Fruit fly (Drosophila melanogaster) whole organism, prepupa: Measurements from ENCODE around the gene CG10035.

ENCODE experiments used
- Blimp-1 ChIP-seq: fragments of 200-800 bp; sonication (Bioruptor generic); optimal IDR thresholded peaks from 3 replicates; lab custom pipeline; 2017; ENCODE audit warnings: missing biosample characterization, missing genetic modification characterization, mild to moderate bottlenecking, moderate library complexity, missing genetic modification reagents
- CG10631 ChIP-seq: fragments of 200-800 bp; sonication (Bioruptor generic); optimal IDR thresholded peaks from 2 replicates; lab custom pipeline; 2016; ENCODE audit warnings: missing biosample characterization, missing genetic modification characterization
- CG11902 ChIP-seq: fragments of 200-800 bp; sonication (Bioruptor generic); optimal IDR thresholded peaks from 3 replicates; lab custom pipeline; 2016; ENCODE audit warnings: missing biosample characterization, missing genetic modification characterization
- CG3919 ChIP-seq: fragments of 200-800 bp; sonication (Bioruptor generic); optimal IDR thresholded peaks from 3 replicates; lab custom pipeline; 2016; ENCODE audit warnings: missing biosample characterization, missing genetic modification characterization
- CG6808 ChIP-seq: fragments of 200-800 bp; sonication (Bioruptor generic); optimal IDR thresholded peaks from 3 replicates; lab custom pipeline; 2017; ENCODE audit warnings: missing biosample characterization, missing genetic modification characterization, mild to moderate bottlenecking, moderate library complexity, missing genetic modification reagents
- Eip75B ChIP-seq: fragments of 200-800 bp; sonication (Bioruptor generic); optimal IDR thresholded peaks from 3 replicates; lab custom pipeline; 2016; ENCODE audit warnings: missing biosample characterization, missing genetic modification characterization
- Hr38 ChIP-seq: sonication (Bioruptor generic); optimal IDR thresholded peaks from 2 replicates; lab custom pipeline; 2016; ENCODE audit warnings: missing biosample characterization, missing genetic modification characterization
- Lpt ChIP-seq: fragments of 200-800 bp; sonication (Bioruptor generic); optimal IDR thresholded peaks from 3 replicates; lab custom pipeline; 2016; ENCODE audit warnings: missing biosample characterization, missing genetic modification characterization
- Smox ChIP-seq: fragments of 200-800 bp; sonication (Bioruptor generic); optimal IDR thresholded peaks from 3 replicates; lab custom pipeline; 2016; ENCODE audit warnings: missing biosample characterization, missing genetic modification characterization
- dac ChIP-seq: fragments of 200-800 bp; sonication (Bioruptor generic); optimal IDR thresholded peaks from 2 replicates; lab custom pipeline; 2017; ENCODE audit warnings: missing biosample characterization, mild to moderate bottlenecking, missing genetic modification characterization
- fd85E ChIP-seq: fragments of 200-800 bp; sonication (Bioruptor generic); optimal IDR thresholded peaks from 3 replicates; lab custom pipeline; 2016; ENCODE audit warnings: missing biosample characterization, missing genetic modification characterization

DNA sequence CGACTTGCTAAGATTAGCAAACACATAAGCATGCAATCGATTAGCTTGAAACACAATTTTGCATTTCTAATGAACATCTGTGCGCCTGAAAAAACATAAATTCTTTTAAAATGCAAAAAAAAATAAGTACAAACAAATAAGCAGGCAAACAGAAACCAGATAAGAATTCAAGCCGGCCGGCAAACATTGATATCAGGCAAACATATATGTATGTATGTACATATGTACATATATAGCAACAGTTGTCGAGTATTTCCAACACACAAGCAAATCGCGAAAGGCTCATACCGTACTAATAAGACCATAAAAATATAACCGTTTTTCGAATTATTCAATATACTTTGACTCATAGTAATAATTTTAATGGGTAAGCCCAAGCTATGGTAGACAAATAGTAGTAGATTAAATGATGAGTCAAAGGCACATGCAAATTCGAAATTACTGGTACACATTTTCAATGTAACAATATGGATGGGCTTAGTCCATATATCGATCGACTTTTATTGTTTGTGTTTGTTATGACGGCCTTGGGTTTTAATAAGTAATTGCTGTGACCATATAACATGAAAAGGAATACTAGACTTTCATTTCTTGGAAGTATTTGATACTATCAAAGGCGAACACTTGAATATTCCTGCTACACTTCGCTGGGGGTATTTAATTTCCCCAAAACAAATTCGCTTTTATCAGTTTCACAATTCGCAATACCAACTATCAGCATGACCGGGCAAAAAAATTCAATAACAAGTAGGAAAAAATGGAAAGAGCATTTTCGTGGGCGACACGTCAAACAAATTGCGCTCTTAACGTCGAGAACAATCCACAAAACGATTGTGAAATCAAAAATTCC is 12.5 kb downstream of the CG10035 start:
- TF ChIP-seq CG6808 (GFP tag; lab: Kevin White, UChicago) (no peak), fd85E (GFP tag; lab: Kevin White, UChicago) (no peak), dac (GFP tag; lab: Kevin White, UChicago) (no peak), Eip75B (GFP tag; lab: Kevin White, UChicago) (no peak), Lpt (GFP tag; lab: Kevin White, UChicago) (no peak), CG3919 (GFP tag; lab: Kevin White, UChicago) (no peak), CG11902 (no peak), Blimp-1 (no peak), CG10631 (GFP tag; lab: Kevin White, UChicago) (peak; percentile 28), Hr38 (GFP tag; lab: Kevin White, UChicago) (no peak), Smox (GFP tag; lab: Kevin White, UChicago) (no peak)
